Fruit fly (Drosophila melanogaster) whole organism, embryonic: ENCODE results near the gene CG6136.

Experiments used
- CG13123 ChIP-seq: fragments of 200-800 bp; sonication (Bioruptor generic); optimal IDR thresholded peaks from 2 replicates; lab custom pipeline; 2016; ENCODE audit warnings: missing biosample characterization, missing genetic modification characterization
- CG14860 ChIP-seq: fragments of 200-800 bp; sonication (Bioruptor generic); IDR thresholded peaks from 3 replicates; pipeline ENCODE4 v1.3.6; 2022; ENCODE audit warnings: missing biosample characterization, missing genetic modification characterization; ENCODE audit not compliant: partially characterized antibody
- CG1529 ChIP-seq: fragments of 200-800 bp; sonication (Bioruptor generic); optimal IDR thresholded peaks from 3 replicates; lab custom pipeline; 2018; ENCODE audit warnings: missing biosample characterization, missing genetic modification characterization
- CG2116 ChIP-seq: fragments of 200-800 bp; sonication (Bioruptor generic); optimal IDR thresholded peaks from 3 replicates; lab custom pipeline; 2018; ENCODE audit warnings: missing biosample characterization, mild to moderate bottlenecking, missing genetic modification characterization
- Sry-δ ChIP-seq: fragments of 200-800 bp; sonication (Bioruptor generic); optimal IDR thresholded peaks from 2 replicates; lab custom pipeline; 2016; ENCODE audit warnings: missing biosample characterization, missing genetic modification characterization
- ap ChIP-seq: fragments of 200-800 bp; sonication (Bioruptor generic); IDR thresholded peaks from 2 replicates; pipeline ENCODE4 v1.3.6; 2022; ENCODE audit warnings: missing biosample characterization, missing genetic modification characterization
- ara ChIP-seq: fragments of 200-800 bp; sonication (Bioruptor generic); IDR thresholded peaks from 2 replicates; pipeline ENCODE4 v1.3.6; 2022; ENCODE audit warnings: missing biosample characterization, missing genetic modification characterization
- en ChIP-seq: fragments of 200-800 bp; sonication (Bioruptor generic); optimal IDR thresholded peaks from 2 replicates; lab custom pipeline; 2016; ENCODE audit warnings: missing biosample characterization, missing genetic modification characterization
- ewg ChIP-seq: fragments of 200-800 bp; sonication (Bioruptor generic); optimal IDR thresholded peaks from 3 replicates; lab custom pipeline; 2017; ENCODE audit warnings: mild to moderate bottlenecking, missing biosample characterization, missing genetic modification reagents, missing genetic modification characterization
- her ChIP-seq: fragments of 200-800 bp; sonication (Bioruptor generic); optimal IDR thresholded peaks from 2 replicates; lab custom pipeline; 2016; ENCODE audit warnings: missing biosample characterization, missing genetic modification characterization
- jing ChIP-seq: fragments of 200-800 bp; sonication (Bioruptor generic); optimal IDR thresholded peaks from 2 replicates; lab custom pipeline; 2018; ENCODE audit warnings: missing biosample characterization, mild to moderate bottlenecking, missing genetic modification characterization
- pros ChIP-seq: fragments of 200-800 bp; sonication (Bioruptor generic); optimal IDR thresholded peaks from 3 replicates; lab custom pipeline; 2019; ENCODE audit warnings: missing biosample characterization, mild to moderate bottlenecking, missing genetic modification characterization, moderate library complexity
- sna ChIP-seq: fragments of 200-800 bp; sonication (Bioruptor generic); IDR thresholded peaks from 2 replicates; pipeline ENCODE4 v1.3.6; 2022; ENCODE audit warnings: missing biosample characterization, missing genetic modification characterization; ENCODE audit not compliant: partially characterized antibody
- vvl ChIP-seq: fragments of 200-800 bp; sonication (Bioruptor generic); IDR thresholded peaks from 2 replicates; pipeline ENCODE4 v1.3.6; 2022; ENCODE audit warnings: missing biosample characterization, missing genetic modification characterization

dm6 chr3R:15410689-15411587 is 38.9 kb upstream of the CG6136 start:
- TF ChIP-seq CG1529 (GFP tag; lab: Kevin White, UChicago) (no peak), sna (GFP tag; lab: Robert Waterston, UW) (no peak), ewg (GFP tag; lab: Kevin White, UChicago) (peak; percentile 6), Sry-δ (GFP tag; lab: Kevin White, UChicago) (no peak), en (GFP tag; lab: Kevin White, UChicago) (no peak), ap (GFP tag; lab: Robert Waterston, UW) (no peak), vvl (GFP tag; lab: Robert Waterston, UW) (peak; percentile 40; the same call in 1 of the 2 replicates), ara (GFP tag; lab: Robert Waterston, UW) (no peak), pros (no peak), jing (GFP tag; lab: Kevin White, UChicago) (no peak), CG13123 (no peak), CG2116 (GFP tag; lab: Kevin White, UChicago) (no peak), CG14860 (GFP tag; lab: Robert Waterston, UW) (no peak; the same call in 2 of the 3 replicates), her (no peak)
